Fruit fly (Drosophila melanogaster) whole organism, prepupa: ENCODE measurements around the gene Nnf1b.
A peak's percentile ranks its signal among the peaks of the same experiment; 100 is the strongest.

Source experiments
- CG32006 ChIP-seq: fragments of 200-800 bp; sonication (Bioruptor generic); optimal IDR thresholded peaks from 3 replicates; lab custom pipeline; 2017; ENCODE audit warnings: missing biosample characterization, mild to moderate bottlenecking, missing genetic modification characterization
- CG34406 ChIP-seq: fragments of 200-800 bp; sonication (Bioruptor generic); optimal IDR thresholded peaks from 3 replicates; lab custom pipeline; 2016; ENCODE audit warnings: missing biosample characterization, missing genetic modification characterization
- CG6854 ChIP-seq: fragments of 200-800 bp; sonication (Bioruptor generic); optimal IDR thresholded peaks from 2 replicates; lab custom pipeline; 2017; ENCODE audit warnings: missing biosample characterization, mild to moderate bottlenecking, missing genetic modification characterization
- Eip75B ChIP-seq: fragments of 200-800 bp; sonication (Bioruptor generic); optimal IDR thresholded peaks from 3 replicates; lab custom pipeline; 2016; ENCODE audit warnings: missing biosample characterization, missing genetic modification characterization
- Lpt ChIP-seq: fragments of 200-800 bp; sonication (Bioruptor generic); optimal IDR thresholded peaks from 3 replicates; lab custom pipeline; 2016; ENCODE audit warnings: missing biosample characterization, missing genetic modification characterization

dm6 chr2L:843850-844791, 33.7 kb downstream of the Nnf1b start:
- TF ChIP-seq CG6854: peak; percentile 16
- peak; percentile 62 for TF ChIP-seq CG32006
- no peak for TF ChIP-seq Lpt (GFP tag; lab: Kevin White, UChicago)
- no peak for TF ChIP-seq CG34406 (GFP tag; lab: Kevin White, UChicago)
- TF ChIP-seq Eip75B (GFP tag; lab: Kevin White, UChicago): peak; percentile 23
